Worm (Caenorhabditis elegans) whole organism, late embryonic: ENCODE data around the gene K08E4.2.

Experiments used
- C08G9.2 ChIP-seq: sonication (generic microtip); optimal IDR thresholded peaks from 2 replicates; lab custom pipeline; 2016; ENCODE audit warnings: mild to moderate bottlenecking, missing genetic modification characterization, moderate library complexity, missing compliant biosample characterization
- C38D4.7 ChIP-seq: fragments of 200-800 bp; sonication (Bioruptor generic); optimal IDR thresholded peaks from 2 replicates; lab custom pipeline; 2018; ENCODE audit warnings: mild to moderate bottlenecking, missing genetic modification characterization, moderate library complexity, missing compliant biosample characterization
- F13H6.1 ChIP-seq: sonication (generic microtip); optimal IDR thresholded peaks from 2 replicates; lab custom pipeline; 2016; ENCODE audit warnings: missing genetic modification characterization, missing compliant biosample characterization
- T23F11.4 ChIP-seq: fragments of 200-800 bp; sonication (Bioruptor generic); optimal IDR thresholded peaks from 2 replicates; lab custom pipeline; 2018; ENCODE audit warnings: mild to moderate bottlenecking, missing genetic modification characterization, missing compliant biosample characterization
- Y22D7AL.16 ChIP-seq: sonication (generic microtip); optimal IDR thresholded peaks from 2 replicates; lab custom pipeline; 2016; ENCODE audit warnings: missing genetic modification characterization, missing compliant biosample characterization
- ama-1 ChIP-seq: fragments of 150-350 bp; optimal IDR thresholded peaks from 2 replicates; lab custom pipeline; 2014
- ceh-14 ChIP-seq: sonication (generic microtip); optimal IDR thresholded peaks from 2 replicates; lab custom pipeline; 2016; ENCODE audit warnings: missing genotype, missing genetic modification characterization, missing compliant biosample characterization
- ceh-18 ChIP-seq: sonication (generic microtip); optimal IDR thresholded peaks from 2 replicates; lab custom pipeline; 2016; ENCODE audit warnings: missing genetic modification characterization, missing compliant biosample characterization
- ceh-19 ChIP-seq: fragments of 200-800 bp; sonication (Bioruptor generic); optimal IDR thresholded peaks from 2 replicates; lab custom pipeline; 2018; ENCODE audit warnings: mild to moderate bottlenecking, missing genetic modification characterization, missing compliant biosample characterization
- ceh-2 ChIP-seq: sonication (generic microtip); optimal IDR thresholded peaks from 2 replicates; lab custom pipeline; 2016; ENCODE audit warnings: missing genotype, missing genetic modification characterization, missing compliant biosample characterization
- ceh-30 ChIP-seq: fragments of 150-350 bp; optimal IDR thresholded peaks from 2 replicates; lab custom pipeline; 2014; ENCODE audit warnings: missing biosample characterization, missing genetic modification characterization
- ceh-34 ChIP-seq: sonication (generic microtip); optimal IDR thresholded peaks from 2 replicates; lab custom pipeline; 2016; ENCODE audit warnings: mild to moderate bottlenecking, missing genetic modification characterization, missing compliant biosample characterization
- ceh-45 ChIP-seq: fragments of 200-800 bp; sonication (Bioruptor generic); IDR thresholded peaks from 2 replicates; pipeline ENCODE4 v1.3.6; 2022; ENCODE audit warnings: missing genetic modification reagents, missing genetic modification characterization, missing compliant biosample characterization
- ceh-48 ChIP-seq: sonication (generic microtip); optimal IDR thresholded peaks from 2 replicates; lab custom pipeline; 2016; ENCODE audit warnings: missing genetic modification characterization, inconsistent platforms, missing compliant biosample characterization
- ceh-6 ChIP-seq: fragments of 200-800 bp; sonication (Bioruptor generic); optimal IDR thresholded peaks from 2 replicates; lab custom pipeline; 2018; ENCODE audit warnings: mild to moderate bottlenecking, missing genetic modification characterization, missing compliant biosample characterization
- ceh-9 ChIP-seq: sonication (generic microtip); optimal IDR thresholded peaks from 2 replicates; lab custom pipeline; 2016; ENCODE audit warnings: mild to moderate bottlenecking, missing genetic modification characterization, inconsistent platforms, missing compliant biosample characterization
- che-1 ChIP-seq: sonication (generic microtip); optimal IDR thresholded peaks from 2 replicates; lab custom pipeline; 2016; ENCODE audit warnings: mild to moderate bottlenecking, missing genetic modification characterization, missing compliant biosample characterization
- dmd-4 ChIP-seq: sonication (generic microtip); optimal IDR thresholded peaks from 2 replicates; lab custom pipeline; 2016; ENCODE audit warnings: borderline replicate concordance, missing genetic modification characterization, missing compliant biosample characterization
- dve-1 ChIP-seq: sonication (generic microtip); optimal IDR thresholded peaks from 2 replicates; lab custom pipeline; 2017; ENCODE audit warnings: antibody characterized with exemption, mild to moderate bottlenecking, missing genetic modification characterization, missing compliant biosample characterization
- elt-2 ChIP-seq: sonication (generic microtip); optimal IDR thresholded peaks from 2 replicates; lab custom pipeline; 2016; ENCODE audit warnings: missing genetic modification reagents, missing genetic modification characterization, missing compliant biosample characterization
- elt-4 ChIP-seq: sonication (generic microtip); optimal IDR thresholded peaks from 2 replicates; lab custom pipeline; 2016; ENCODE audit warnings: missing genetic modification characterization, missing compliant biosample characterization
- ets-4 ChIP-seq: sonication (generic microtip); optimal IDR thresholded peaks from 2 replicates; lab custom pipeline; 2016; ENCODE audit warnings: missing genetic modification characterization, missing compliant biosample characterization
- eyg-1 ChIP-seq: sonication (generic microtip); optimal IDR thresholded peaks from 2 replicates; lab custom pipeline; 2016; ENCODE audit warnings: missing genotype, missing genetic modification characterization, missing compliant biosample characterization
- fkh-6 ChIP-seq: sonication (generic microtip); optimal IDR thresholded peaks from 2 replicates; lab custom pipeline; 2016; ENCODE audit warnings: missing genetic modification characterization, missing compliant biosample characterization
- gmeb-2 ChIP-seq: sonication (generic microtip); optimal IDR thresholded peaks from 2 replicates; lab custom pipeline; 2016; ENCODE audit warnings: missing genetic modification characterization, inconsistent platforms, missing compliant biosample characterization
- hlh-13 ChIP-seq: fragments of 200-800 bp; sonication (Bioruptor generic); optimal IDR thresholded peaks from 2 replicates; lab custom pipeline; 2018; ENCODE audit warnings: mild to moderate bottlenecking, missing genetic modification characterization, missing compliant biosample characterization
- hlh-30 ChIP-seq: sonication (generic microtip); optimal IDR thresholded peaks from 2 replicates; lab custom pipeline; 2017; ENCODE audit warnings: antibody characterized with exemption, missing genetic modification characterization, missing compliant biosample characterization; ENCODE audit not compliant: insufficient read depth
- hlh-6 ChIP-seq: sonication (generic microtip); optimal IDR thresholded peaks from 2 replicates; lab custom pipeline; 2016; ENCODE audit warnings: missing genotype, missing genetic modification characterization, missing compliant biosample characterization
- hlh-8 ChIP-seq: sonication (generic microtip); optimal IDR thresholded peaks from 2 replicates; lab custom pipeline; 2016; ENCODE audit warnings: missing genotype, missing genetic modification characterization, missing compliant biosample characterization
- lim-6 ChIP-seq: sonication (generic microtip); optimal IDR thresholded peaks from 2 replicates; lab custom pipeline; 2016; ENCODE audit warnings: missing genetic modification characterization, missing compliant biosample characterization
- lin-11 ChIP-seq: fragments of 200-800 bp; sonication (Bioruptor generic); optimal IDR thresholded peaks from 2 replicates; lab custom pipeline; 2018; ENCODE audit warnings: mild to moderate bottlenecking, missing genetic modification characterization, missing compliant biosample characterization
- madf-2 ChIP-seq: sonication (generic microtip); optimal IDR thresholded peaks from 2 replicates; lab custom pipeline; 2017; ENCODE audit warnings: missing genetic modification characterization, missing compliant biosample characterization
- nfya-1 ChIP-seq: sonication (generic microtip); optimal IDR thresholded peaks from 2 replicates; lab custom pipeline; 2017; ENCODE audit warnings: missing genetic modification characterization, mild to moderate bottlenecking, missing compliant biosample characterization, antibody characterized with exemption, moderate library complexity
- nhr-232 ChIP-seq: sonication (generic microtip); optimal IDR thresholded peaks from 2 replicates; lab custom pipeline; 2016; ENCODE audit warnings: missing genetic modification characterization, missing compliant biosample characterization
- npax-4 ChIP-seq: sonication (generic microtip); optimal IDR thresholded peaks from 2 replicates; lab custom pipeline; 2016; ENCODE audit warnings: missing genetic modification characterization, missing compliant biosample characterization
- odd-2 ChIP-seq: sonication (generic microtip); optimal IDR thresholded peaks from 2 replicates; lab custom pipeline; 2017; ENCODE audit warnings: antibody characterized with exemption, mild to moderate bottlenecking, missing genetic modification characterization, missing compliant biosample characterization
- pag-3 ChIP-seq: sonication (generic microtip); optimal IDR thresholded peaks from 2 replicates; lab custom pipeline; 2016; ENCODE audit warnings: missing compliant biosample characterization, missing genetic modification characterization, borderline replicate concordance
- pax-1 ChIP-seq: fragments of 150-350 bp; optimal IDR thresholded peaks from 2 replicates; lab custom pipeline; 2014; ENCODE audit warnings: missing biosample characterization, missing genetic modification characterization
- pha-2 ChIP-seq: sonication (generic microtip); optimal IDR thresholded peaks from 2 replicates; lab custom pipeline; 2017; ENCODE audit warnings: mild to moderate bottlenecking, missing genetic modification characterization, missing compliant biosample characterization
- ref-2 ChIP-seq: sonication (generic microtip); optimal IDR thresholded peaks from 2 replicates; lab custom pipeline; 2016; ENCODE audit warnings: missing genetic modification characterization, missing compliant biosample characterization
- rnt-1 ChIP-seq: sonication (generic microtip); optimal IDR thresholded peaks from 2 replicates; lab custom pipeline; 2016; ENCODE audit warnings: missing genetic modification characterization, missing compliant biosample characterization
- sdc-2 ChIP-seq: sonication (generic microtip); optimal IDR thresholded peaks from 2 replicates; lab custom pipeline; 2016; ENCODE audit warnings: missing genotype, missing genetic modification characterization, missing compliant biosample characterization
- sox-2 ChIP-seq: fragments of 200-800 bp; sonication (Bioruptor generic); IDR thresholded peaks from 2 replicates; pipeline ENCODE4 v1.3.6; 2022; ENCODE audit warnings: missing genetic modification reagents, missing genetic modification characterization, missing compliant biosample characterization
- sox-4 ChIP-seq: sonication (generic microtip); optimal IDR thresholded peaks from 2 replicates; lab custom pipeline; 2017; ENCODE audit warnings: mild to moderate bottlenecking, missing genetic modification characterization, inconsistent platforms, missing compliant biosample characterization
- syd-9 ChIP-seq: sonication (generic microtip); optimal IDR thresholded peaks from 2 replicates; lab custom pipeline; 2016; ENCODE audit warnings: mild to moderate bottlenecking, missing genetic modification characterization, moderate library complexity, missing compliant biosample characterization
- unc-3 ChIP-seq, 2 experiments: fragments of 200-800 bp in 1 of 2; sonication (Bioruptor generic) in 1 of 2; sonication (generic microtip) in 1 of 2; conservative IDR thresholded peaks in 1 of 2; optimal IDR thresholded peaks in 1 of 2; 2 replicates each; pipeline versions ENCODE4 v1.3.6 to Lab custom; 2016 to 2022; ENCODE audit warnings: missing compliant biosample characterization in 2 of 2, missing genetic modification characterization in 2 of 2, missing genetic modification reagents in 1 of 2
- unc-55 ChIP-seq: sonication (generic microtip); optimal IDR thresholded peaks from 2 replicates; lab custom pipeline; 2017; ENCODE audit warnings: missing biosample characterization, missing genetic modification reagents, missing genetic modification characterization
- unc-86 ChIP-seq: sonication (generic microtip); optimal IDR thresholded peaks from 2 replicates; lab custom pipeline; 2016; ENCODE audit warnings: missing genetic modification characterization, missing compliant biosample characterization
- zip-5 ChIP-seq: sonication (generic microtip); optimal IDR thresholded peaks from 2 replicates; lab custom pipeline; 2016; ENCODE audit warnings: missing genetic modification characterization, missing compliant biosample characterization
- ztf-16 ChIP-seq: sonication (generic microtip); optimal IDR thresholded peaks from 2 replicates; lab custom pipeline; 2017; ENCODE audit warnings: missing genetic modification characterization, missing compliant biosample characterization

K08E4.2 gene

ce11 chrIV:12033985-12034384 lies 22.5 kb downstream of the K08E4.2 start, which contains the start of gene sqst-1:
Gene sqst-1 (plus strand): TSS chrIV:12034282.
- TF ChIP-seq elt-4 (tag; lab: Kevin White, UChicago) (no peak), hlh-8 (tag; lab: Kevin White, UChicago) (no peak), lin-11 (tag; lab: Kevin White, UChicago) (no peak), unc-86 (tag; lab: Kevin White, UChicago) (no peak), ama-1 (no peak), ceh-34 (tag; lab: Kevin White, UChicago) (no peak), sdc-2 (tag; lab: Kevin White, UChicago) (no peak), lim-6 (tag; lab: Kevin White, UChicago) (no peak), ztf-16 (tag; lab: Kevin White, UChicago) (no peak)

- TF ChIP-seq ets-4 (tag; lab: Kevin White, UChicago) (no peak), ceh-45 (GFP tag; lab: Robert Waterston, UW) (no peak), odd-2 (no peak), nfya-1 (peak; percentile 84), C08G9.2 (no peak), elt-2 (tag; lab: Kevin White, UChicago) (peak; percentile 74), hlh-13 (no peak), syd-9 (tag; lab: Kevin White, UChicago) (no peak), fkh-6 (no peak), ceh-9 (tag; lab: Kevin White, UChicago) (no peak), ceh-18 (peak; percentile 52), gmeb-2 (tag; lab: Kevin White, UChicago) (no peak), ceh-30 (tag; lab: Kevin White, UChicago) (no peak), hlh-6 (no peak), sox-4 (tag; lab: Kevin White, UChicago) (no peak), rnt-1 (tag; lab: Kevin White, UChicago) (peak; percentile 48), sox-2 (GFP tag; lab: Robert Waterston, UW) (no peak), npax-4 (tag; lab: Kevin White, UChicago) (no peak), zip-5 (tag; lab: Kevin White, UChicago) (no peak), ceh-14 (tag; lab: Kevin White, UChicago) (no peak), sdc-2 (tag; lab: Kevin White, UChicago) (peak; percentile 14), dve-1 (tag; lab: Kevin White, UChicago) (peak; percentile 63), madf-2 (tag; lab: Kevin White, UChicago) (peak; percentile 45), ceh-2 (peak; percentile 64), ceh-48 (tag; lab: Kevin White, UChicago) (peak; percentile 79), hlh-30 (tag; lab: Kevin White, UChicago) (peak; percentile 98), eyg-1 (tag; lab: Kevin White, UChicago) (no peak), ceh-19 (GFP tag; lab: Kevin White, UChicago) (no peak), dmd-4 (tag; lab: Kevin White, UChicago) (no peak), nhr-232 (tag; lab: Kevin White, UChicago) (no peak), lin-11 (tag; lab: Kevin White, UChicago) (no peak), T23F11.4 (no peak), ceh-34 (tag; lab: Kevin White, UChicago) (peak; percentile 59), Y22D7AL.16 (no peak), ref-2 (tag; lab: Kevin White, UChicago) (peak; percentile 86), unc-55 (GFP tag; lab: Kevin White, UChicago) (peak; percentile 73), ceh-6 (GFP tag; lab: Kevin White, UChicago) (no peak), ama-1 (peak; percentile 70), pha-2 (tag; lab: Kevin White, UChicago) (no peak), che-1 (tag; lab: Kevin White, UChicago) (no peak), pax-1 (tag; lab: Kevin White, UChicago) (peak; percentile 26), pag-3 (tag; lab: Kevin White, UChicago) (no peak), F13H6.1 (tag; lab: Kevin White, UChicago) (peak; percentile 3), unc-3 (GFP tag; conservative IDR thresholded peaks at IDR 0.05; lab: Robert Waterston, UW) (no peak), unc-3 (tag; optimal IDR thresholded peaks at IDR 0.05; lab: Kevin White, UChicago) (no peak), hlh-8 (tag; lab: Kevin White, UChicago) (no peak), C38D4.7 (no peak)
Measured at ce11 chrIV:12032383-12032782, 24.1 kb downstream of the K08E4.2 start.
